Worm (Caenorhabditis elegans): ENCODE results near the gene col-131.

DNA sequence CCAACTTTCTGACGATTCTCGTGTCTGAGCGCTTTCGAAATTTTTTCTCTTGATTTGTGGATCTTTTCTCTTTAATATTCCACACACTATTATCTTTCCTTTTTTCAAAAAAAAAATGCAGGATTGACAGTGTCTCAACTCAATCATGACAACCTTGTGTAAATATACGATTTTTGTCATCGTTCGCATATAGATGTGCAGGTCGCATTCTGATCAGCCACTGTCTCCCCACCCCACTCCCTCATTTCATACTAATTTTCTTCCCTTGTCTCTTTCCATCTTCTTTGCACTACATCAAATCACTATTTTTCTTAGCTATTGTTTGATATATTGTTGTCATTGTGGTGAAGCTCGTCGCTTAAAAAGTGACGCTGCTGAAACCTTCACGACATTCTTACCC lies 31.8 kb downstream of the col-131 start:
- TF ChIP-seq ref-1 (GFP tag; conservative IDR thresholded peaks at IDR 0.05), result no peak
- TF ChIP-seq med-1 (GFP tag; optimal IDR thresholded peaks at IDR 0.05; ENCODE audit: insufficient read depth), result no peak
- TF ChIP-seq klf-2 (GFP tag; conservative IDR thresholded peaks at IDR 0.05), result no peak
- TF ChIP-seq tab-1 (GFP tag; IDR thresholded peaks at IDR 0.05), result no peak
- no peak for TF ChIP-seq ztf-23 (GFP tag; IDR thresholded peaks at IDR 0.05)
- no peak for TF ChIP-seq T22C8.4 (GFP tag; IDR thresholded peaks at IDR 0.05)
- TF ChIP-seq flt-1 (GFP tag; IDR thresholded peaks at IDR 0.05), result no peak
